Fruit fly (Drosophila melanogaster): Measurements from ENCODE around the gene CG5783.

Gene CG5783

DNA sequence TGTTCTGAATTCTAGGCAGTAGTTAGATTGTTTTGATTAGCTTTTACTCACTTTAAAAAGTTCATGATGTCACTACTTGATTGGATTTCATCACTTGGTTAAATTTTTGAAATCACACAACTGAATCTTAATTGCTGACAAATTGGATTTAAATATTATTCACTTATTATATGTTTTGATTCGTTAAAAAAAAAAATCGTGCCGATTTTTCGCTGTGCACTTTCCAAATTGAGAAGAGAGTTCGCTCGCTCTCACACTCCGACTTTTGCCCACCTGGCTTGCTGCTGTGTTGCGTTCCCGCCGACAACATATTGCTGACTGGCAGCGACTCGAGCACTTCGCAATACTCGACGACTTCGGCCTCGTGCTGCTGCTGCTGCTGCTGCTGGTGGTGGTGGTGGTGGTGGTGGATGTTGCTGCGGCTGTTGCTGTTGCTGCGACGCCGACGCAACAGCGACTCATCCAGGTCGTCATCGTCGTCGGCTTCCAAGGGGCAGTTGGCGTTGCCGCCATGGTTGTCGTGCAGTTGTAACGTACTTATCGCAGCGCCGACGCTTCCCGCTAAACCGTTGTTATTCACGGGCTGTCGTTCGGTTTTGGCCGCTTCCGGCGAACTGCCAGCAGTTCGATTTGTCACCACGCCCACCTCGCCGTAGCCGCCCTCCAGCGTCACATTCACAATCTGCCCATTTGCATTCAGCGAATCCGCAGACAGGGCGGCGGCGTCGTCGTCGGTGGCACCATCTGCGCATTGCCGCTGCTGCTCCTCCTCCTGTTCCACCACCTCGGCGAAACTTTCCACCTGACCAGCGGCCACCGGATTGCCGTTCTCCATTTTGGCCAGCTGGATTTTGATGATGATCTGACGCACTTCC lies 14.1 kb upstream of the CG5783 start (continued):
- peak; percentile 43 for TF ChIP-seq bab2 (GFP tag; optimal IDR thresholded peaks at IDR 0.05)
- no peak; the same call in 2 of the 3 replicates for TF ChIP-seq CG16813 (GFP tag; IDR thresholded peaks at IDR 0.05; ENCODE audit: partially characterized antibody)
- no peak for TF ChIP-seq CG6854 (GFP tag; optimal IDR thresholded peaks at IDR 0.05)
- no peak for TF ChIP-seq Doc2 (GFP tag; IDR thresholded peaks at IDR 0.05)
- no peak for TF ChIP-seq psq (GFP tag; optimal IDR thresholded peaks at IDR 0.05)
- no peak for TF ChIP-seq CG31365 (tag; optimal IDR thresholded peaks at IDR 0.05)
- peak; percentile 70 for TF ChIP-seq unpg (GFP tag; optimal IDR thresholded peaks at IDR 0.05)
- TF ChIP-seq CG7928 (GFP tag; optimal IDR thresholded peaks at IDR 0.05) = no peak
- TF ChIP-seq grau (tag; optimal IDR thresholded peaks at IDR 0.05) = peak; percentile 69
- TF ChIP-seq Gug (GFP tag; IDR thresholded peaks at IDR 0.05) = peak; percentile 49; the same call in 2 of the 4 replicates
- peak; percentile 44 for TF ChIP-seq Dip3 (GFP tag; optimal IDR thresholded peaks at IDR 0.05)
- no peak for TF ChIP-seq Hr78 (GFP tag; optimal IDR thresholded peaks at IDR 0.05)
- TF ChIP-seq CG42726 (GFP tag; IDR thresholded peaks at IDR 0.05; ENCODE audit: partially characterized antibody) = 0 out of 2 replicates have a peak, but pooled peaks have one; percentile 27
- peak; percentile 47; the same call in 1 of the 2 replicates for TF ChIP-seq bbx (GFP tag; IDR thresholded peaks at IDR 0.05; ENCODE audit: partially characterized antibody)
- peak; percentile 58; the same call in 2 of the 3 replicates for TF ChIP-seq B-H1 (GFP tag; IDR thresholded peaks at IDR 0.05)
- no peak for TF ChIP-seq CG14667 (GFP tag; IDR thresholded peaks at IDR 0.05)
- no peak for TF ChIP-seq Poxn (GFP tag; IDR thresholded peaks at IDR 0.05)
- peak; percentile 78 for TF ChIP-seq CG2120 (GFP tag; optimal IDR thresholded peaks at IDR 0.05)
- peak; percentile 51 for TF ChIP-seq CG9817 (tag; optimal IDR thresholded peaks at IDR 0.05)
- TF ChIP-seq hkb (optimal IDR thresholded peaks at IDR 0.05) = no peak
- TF ChIP-seq hkb (GFP tag; IDR thresholded peaks at IDR 0.05) = no peak
- TF ChIP-seq MESR4 (GFP tag; optimal IDR thresholded peaks at IDR 0.05) = peak; percentile 12
- peak; percentile 52 for TF ChIP-seq CG15479 (GFP tag; optimal IDR thresholded peaks at IDR 0.05)
- no peak for TF ChIP-seq crol (GFP tag; IDR thresholded peaks at IDR 0.05)
- no peak for TF ChIP-seq stwl (tag; optimal IDR thresholded peaks at IDR 0.05)
- TF ChIP-seq ssp (GFP tag; IDR thresholded peaks at IDR 0.05) = 0 out of 2 replicates have a peak, but pooled peaks have one; percentile 4
- TF ChIP-seq NfI (GFP tag; optimal IDR thresholded peaks at IDR 0.05) = peak; percentile 65
- peak; percentile 28; the same call in 1 of the 3 replicates for TF ChIP-seq CG11560 (tag; IDR thresholded peaks at IDR 0.05)
- TF ChIP-seq hth (optimal IDR thresholded peaks at IDR 0.05) = no peak
- no peak for TF ChIP-seq usp (GFP tag; optimal IDR thresholded peaks at IDR 0.05)
- TF ChIP-seq CG8359 (GFP tag; optimal IDR thresholded peaks at IDR 0.05; ENCODE audit: borderline replicate concordance) = peak; percentile 17
- TF ChIP-seq CG11247 (GFP tag; IDR thresholded peaks at IDR 0.05) = peak; percentile 28; the same call in 1 of the 2 replicates
- 0 out of 2 replicates have a peak, but pooled peaks have one; percentile 16 for TF ChIP-seq wor (GFP tag; IDR thresholded peaks at IDR 0.05)
- peak; percentile 64 for TF ChIP-seq so (GFP tag; IDR thresholded peaks at IDR 0.05)
- TF ChIP-seq Hr51 (GFP tag; optimal IDR thresholded peaks at IDR 0.05) = peak in 1 of 2 experiments; percentile 78
- no peak for TF ChIP-seq pum (GFP tag; optimal IDR thresholded peaks at IDR 0.05)
- no peak for TF ChIP-seq yki (optimal IDR thresholded peaks at IDR 0.05)
- TF ChIP-seq CG9797 (GFP tag; optimal IDR thresholded peaks at IDR 0.05) = no peak
- no peak for TF ChIP-seq Dll (GFP tag; IDR thresholded peaks at IDR 0.05; ENCODE audit: partially characterized antibody)
- no peak for TF ChIP-seq pzg (GFP tag; optimal IDR thresholded peaks at IDR 0.05)
- TF ChIP-seq ERR (GFP tag; optimal IDR thresholded peaks at IDR 0.05) = no peak
- peak; percentile 93 for TF ChIP-seq Deaf1 (tag; optimal IDR thresholded peaks at IDR 0.05)
- no peak for TF ChIP-seq CG11085 (GFP tag; IDR thresholded peaks at IDR 0.05)
- TF ChIP-seq tup (GFP tag; optimal IDR thresholded peaks at IDR 0.05) = no peak
- peak; percentile 72 for TF ChIP-seq Jarid2 (GFP tag; optimal IDR thresholded peaks at IDR 0.05)
- peak; percentile 37 for TF ChIP-seq CG18476 (GFP tag; optimal IDR thresholded peaks at IDR 0.05)
- TF ChIP-seq CG15073 (GFP tag; optimal IDR thresholded peaks at IDR 0.05) = no peak
- peak; percentile 45 for TF ChIP-seq CG6689 (GFP tag; IDR thresholded peaks at IDR 0.05)
- TF ChIP-seq jigr1 (GFP tag; IDR thresholded peaks at IDR 0.05) = no peak

All from whole organism, embryonic.